Worm (Caenorhabditis elegans) whole organism, L1 larva: ENCODE results near the gene cal-2.

Source experiments
- C16A3.4 ChIP-seq: fragments of 150-350 bp; optimal IDR thresholded peaks from 2 replicates; lab custom pipeline; 2014; ENCODE audit warnings: missing biosample characterization, missing genetic modification characterization
- F16B12.6 ChIP-seq: fragments of 150-350 bp; optimal IDR thresholded peaks from 2 replicates; lab custom pipeline; 2014; ENCODE audit warnings: missing biosample characterization, missing genetic modification characterization
- Y116A8C.19 ChIP-seq: sonication (generic microtip); optimal IDR thresholded peaks from 2 replicates; lab custom pipeline; 2016; ENCODE audit warnings: missing compliant biosample characterization, missing genetic modification characterization, borderline replicate concordance
- aly-2 ChIP-seq: fragments of 150-350 bp; optimal IDR thresholded peaks from 2 replicates; lab custom pipeline; 2014; ENCODE audit warnings: missing biosample characterization, missing genetic modification characterization
- ama-1 ChIP-seq: fragments of 150-350 bp; optimal IDR thresholded peaks from 2 replicates; lab custom pipeline; 2014
- blmp-1 ChIP-seq: fragments of 150-350 bp; optimal IDR thresholded peaks from 2 replicates; lab custom pipeline; 2014; ENCODE audit warnings: missing biosample characterization, missing genetic modification characterization
- ceh-63 ChIP-seq: fragments of 200-800 bp; sonication (Bioruptor generic); optimal IDR thresholded peaks from 2 replicates; lab custom pipeline; 2018; ENCODE audit warnings: mild to moderate bottlenecking, missing genetic modification characterization, missing compliant biosample characterization
- ceh-88 ChIP-seq: fragments of 200-800 bp; sonication (Bioruptor generic); IDR thresholded peaks from 2 replicates; pipeline ENCODE4 v1.3.6; 2022; ENCODE audit warnings: missing genetic modification characterization, missing compliant biosample characterization
- ces-1 ChIP-seq: fragments of 150-350 bp; optimal IDR thresholded peaks from 2 replicates; lab custom pipeline; 2014; ENCODE audit warnings: missing biosample characterization, missing genetic modification reagents, missing genetic modification characterization
- dpl-1 ChIP-seq, 3 experiments: fragments of 150-350 bp in 2 of 3; sonication (generic microtip) in 1 of 3; optimal IDR thresholded peaks; 2 replicates each; lab custom pipeline; 2014 to 2017; ENCODE audit warnings: missing biosample characterization in 3 of 3, missing genetic modification characterization in 3 of 3, missing genetic modification reagents in 3 of 3
- dsc-1 ChIP-seq: sonication (generic microtip); optimal IDR thresholded peaks from 2 replicates; lab custom pipeline; 2016; ENCODE audit warnings: mild to moderate bottlenecking, missing genetic modification characterization, missing compliant biosample characterization
- efl-1 ChIP-seq, 4 experiments: fragments of 150-350 bp; optimal IDR thresholded peaks in 3 of 4; peaks in 1 of 4; 1 replicate in 1 of 4; 2 replicates in 3 of 4; lab custom pipeline; 2014; ENCODE audit warnings: missing biosample characterization in 2 of 4, missing genetic modification characterization in 2 of 4, missing genetic modification reagents in 2 of 4
- egl-13 ChIP-seq: sonication (generic microtip); optimal IDR thresholded peaks from 2 replicates; lab custom pipeline; 2016; ENCODE audit warnings: missing genotype, missing genetic modification reagents, missing genetic modification characterization, missing compliant biosample characterization
- hlh-4 ChIP-seq: sonication (generic microtip); optimal IDR thresholded peaks from 2 replicates; lab custom pipeline; 2016; ENCODE audit warnings: mild to moderate bottlenecking, missing genetic modification characterization, missing compliant biosample characterization
- hpl-2 ChIP-seq: fragments of 150-350 bp; optimal IDR thresholded peaks from 2 replicates; lab custom pipeline; 2014; ENCODE audit warnings: missing biosample characterization, missing genetic modification reagents, missing genetic modification characterization
- irx-1 ChIP-seq: sonication (generic microtip); optimal IDR thresholded peaks from 2 replicates; lab custom pipeline; 2016; ENCODE audit warnings: missing genetic modification characterization, missing compliant biosample characterization
- lin-13 ChIP-seq: fragments of 150-350 bp; optimal IDR thresholded peaks from 2 replicates; lab custom pipeline; 2014; ENCODE audit warnings: missing biosample characterization, missing genetic modification reagents, missing genetic modification characterization
- lir-3 ChIP-seq: sonication (generic microtip); optimal IDR thresholded peaks from 2 replicates; lab custom pipeline; 2016; ENCODE audit warnings: mild to moderate bottlenecking, missing genetic modification characterization, moderate library complexity, missing compliant biosample characterization; ENCODE audit not compliant: poor library complexity
- mef-2 ChIP-seq: fragments of 150-350 bp; optimal IDR thresholded peaks from 2 replicates; lab custom pipeline; 2014; ENCODE audit warnings: missing biosample characterization, missing genetic modification characterization
- nhr-11 ChIP-seq: fragments of 150-350 bp; optimal IDR thresholded peaks from 2 replicates; lab custom pipeline; 2014; ENCODE audit warnings: missing biosample characterization, missing genetic modification characterization
- nhr-19 ChIP-seq: fragments of 200-800 bp; sonication (Bioruptor generic); conservative IDR thresholded peaks from 2 replicates; pipeline ENCODE4 v1.3.6; 2022; ENCODE audit warnings: missing genetic modification characterization, missing compliant biosample characterization
- nhr-237 ChIP-seq: fragments of 150-350 bp; optimal IDR thresholded peaks from 2 replicates; lab custom pipeline; 2014; ENCODE audit warnings: missing biosample characterization, missing genetic modification characterization
- nhr-28 ChIP-seq: fragments of 150-350 bp; optimal IDR thresholded peaks from 2 replicates; lab custom pipeline; 2014; ENCODE audit warnings: missing biosample characterization, missing genetic modification characterization
- nhr-47 ChIP-seq: sonication (generic microtip); optimal IDR thresholded peaks from 2 replicates; lab custom pipeline; 2016; ENCODE audit warnings: mild to moderate bottlenecking, missing genetic modification characterization, moderate library complexity, missing compliant biosample characterization
- nhr-85 ChIP-seq: sonication (generic microtip); peaks from one replicate; lab custom pipeline; 2016; ENCODE audit warnings: missing genetic modification characterization, inconsistent platforms, missing compliant biosample characterization
- nhr-90 ChIP-seq: sonication (generic microtip); optimal IDR thresholded peaks from 2 replicates; lab custom pipeline; 2016; ENCODE audit warnings: mild to moderate bottlenecking, missing genetic modification characterization, missing compliant biosample characterization; ENCODE audit not compliant: poor library complexity
- pag-3 ChIP-seq: sonication (generic microtip); optimal IDR thresholded peaks from 2 replicates; lab custom pipeline; 2017; ENCODE audit warnings: missing genetic modification characterization, mild to moderate bottlenecking, missing compliant biosample characterization, antibody characterized with exemption, borderline replicate concordance; ENCODE audit not compliant: insufficient read depth
- snpc-4 ChIP-seq: fragments of 150-350 bp; optimal IDR thresholded peaks from 2 replicates; lab custom pipeline; 2014; ENCODE audit warnings: missing biosample characterization, missing genetic modification characterization
- snu-23 ChIP-seq: sonication (generic microtip); optimal IDR thresholded peaks from 2 replicates; lab custom pipeline; 2016; ENCODE audit warnings: missing genetic modification characterization, missing compliant biosample characterization
- sox-4 ChIP-seq: sonication (generic microtip); optimal IDR thresholded peaks from 2 replicates; lab custom pipeline; 2016; ENCODE audit warnings: missing genetic modification characterization, missing compliant biosample characterization
- sup-37 ChIP-seq: fragments of 200-800 bp; sonication (Bioruptor generic); optimal IDR thresholded peaks from 2 replicates; lab custom pipeline; 2018; ENCODE audit warnings: mild to moderate bottlenecking, missing genetic modification characterization, missing compliant biosample characterization
- swsn-7 ChIP-seq: sonication (generic microtip); optimal IDR thresholded peaks from 2 replicates; lab custom pipeline; 2016; ENCODE audit warnings: missing genetic modification characterization, missing compliant biosample characterization
- tbx-2 ChIP-seq: sonication (generic microtip); optimal IDR thresholded peaks from 2 replicates; lab custom pipeline; 2016; ENCODE audit warnings: missing genetic modification characterization, missing compliant biosample characterization
- unc-130 ChIP-seq: fragments of 150-350 bp; optimal IDR thresholded peaks from 2 replicates; lab custom pipeline; 2017; ENCODE audit warnings: missing biosample characterization, missing genetic modification characterization, inconsistent platforms
- unc-62 ChIP-seq: fragments of 150-350 bp; optimal IDR thresholded peaks from 2 replicates; lab custom pipeline; 2014; ENCODE audit warnings: missing biosample characterization, missing genetic modification reagents, missing genetic modification characterization
- unc-86 ChIP-seq: sonication (generic microtip); optimal IDR thresholded peaks from 2 replicates; lab custom pipeline; 2016; ENCODE audit warnings: missing genetic modification characterization, missing compliant biosample characterization
- xbp-1 ChIP-seq: sonication (generic microtip); optimal IDR thresholded peaks from 2 replicates; lab custom pipeline; 2016; ENCODE audit warnings: missing genetic modification characterization, missing compliant biosample characterization
- zip-4 ChIP-seq: fragments of 200-800 bp; sonication (Bioruptor generic); optimal IDR thresholded peaks from 2 replicates; lab custom pipeline; 2018; ENCODE audit warnings: mild to moderate bottlenecking, missing genetic modification characterization, moderate library complexity, missing compliant biosample characterization
- ztf-11 ChIP-seq, 2 experiments: sonication (generic microtip); optimal IDR thresholded peaks; 2 replicates each; lab custom pipeline; 2016 to 2017; ENCODE audit warnings: missing genetic modification characterization in 2 of 2, missing biosample characterization in 1 of 2, missing compliant biosample characterization in 1 of 2
- ztf-4 ChIP-seq: fragments of 150-350 bp; optimal IDR thresholded peaks from 2 replicates; lab custom pipeline; 2014; ENCODE audit warnings: missing biosample characterization, missing genetic modification characterization

cal-2 gene

ce11 chrII:8969251-8970183, 9.0 kb downstream of the cal-2 start, which contains the start of the genes szy-20 and C18E9.5 (continued):
- peak; percentile 98 to 99 for TF ChIP-seq efl-1 (optimal IDR thresholded peaks at IDR 0.05; lab: Kevin White, UChicago)
- peak; percentile 97 to 100 for TF ChIP-seq efl-1 (GFP tag; optimal IDR thresholded peaks at IDR 0.05 in 1 of 2; lab: Kevin White, UChicago)
- peak; percentile 61 for TF ChIP-seq nhr-11 (tag; lab: Kevin White, UChicago)
- TF ChIP-seq nhr-237 (tag; lab: Kevin White, UChicago) = peak; percentile 16
- peak; percentile 90 for TF ChIP-seq swsn-7 (tag; lab: Kevin White, UChicago)
- TF ChIP-seq zip-4 = peak; percentile 54
- no peak for TF ChIP-seq ceh-63 (GFP tag; lab: Kevin White, UChicago)
- TF ChIP-seq mef-2 (tag; lab: Kevin White, UChicago) = no peak
- peak; percentile 72 for TF ChIP-seq aly-2
- peak; percentile 97 to 98 (median 98) for TF ChIP-seq dpl-1 (GFP tag; optimal IDR thresholded peaks at IDR 0.05; lab: Kevin White, UChicago)
- peak; percentile 14 for TF ChIP-seq ztf-4 (tag; lab: Kevin White, UChicago)
- peak; percentile 62 for TF ChIP-seq sup-37
- peak; percentile 17 for TF ChIP-seq unc-130 (tag; lab: Kevin White, UChicago)
- TF ChIP-seq lin-13 (GFP tag; lab: Kevin White, UChicago) = peak; percentile 82
- TF ChIP-seq ama-1 (lab: Kevin White, UChicago) = no peak
- peak; percentile 87 for TF ChIP-seq unc-86 (tag; lab: Kevin White, UChicago)
- peak; percentile 88 for TF ChIP-seq nhr-85
- TF ChIP-seq egl-13 (tag; lab: Kevin White, UChicago) = peak; percentile 71
- TF ChIP-seq sox-4 (tag; lab: Kevin White, UChicago) = peak; percentile 22
- peak in 1 of 2 experiments; percentile 68 for TF ChIP-seq ztf-11 (tag; optimal IDR thresholded peaks at IDR 0.05; lab: Kevin White, UChicago)
- TF ChIP-seq hpl-2 (GFP tag; lab: Kevin White, UChicago) = peak; percentile 20
- no peak for TF ChIP-seq hlh-4 (tag; lab: Kevin White, UChicago)
- TF ChIP-seq ceh-88 = peak; percentile 77
- peak; percentile 92 for TF ChIP-seq dsc-1 (tag; lab: Kevin White, UChicago)
- peak; percentile 89 for TF ChIP-seq tbx-2 (tag; lab: Kevin White, UChicago)
- peak; percentile 84 for TF ChIP-seq xbp-1 (tag; lab: Kevin White, UChicago)
- peak; percentile 80 for TF ChIP-seq nhr-90 (tag; lab: Kevin White, UChicago)
- TF ChIP-seq nhr-28 (tag; lab: Kevin White, UChicago) = no peak
- peak; percentile 73 for TF ChIP-seq C16A3.4 (tag; lab: Kevin White, UChicago)
- peak; percentile 89 for TF ChIP-seq snu-23 (GFP tag; lab: Kevin White, UChicago)
- TF ChIP-seq snpc-4 (tag; lab: Kevin White, UChicago) = peak; percentile 78
- TF ChIP-seq unc-62 = no peak
- no peak for TF ChIP-seq ces-1 (GFP tag; lab: Kevin White, UChicago)
- TF ChIP-seq Y116A8C.19 (tag; lab: Kevin White, UChicago) = no peak
- TF ChIP-seq irx-1 (tag; lab: Kevin White, UChicago) = peak; percentile 83
- peak; percentile 88 for TF ChIP-seq nhr-19 (GFP tag; lab: Robert Waterston, UW)
- peak; percentile 93 for TF ChIP-seq nhr-47
- TF ChIP-seq F16B12.6 = peak; percentile 70
- peak; percentile 23 for TF ChIP-seq blmp-1
- TF ChIP-seq lir-3 (tag; lab: Kevin White, UChicago) = peak; percentile 36
- TF ChIP-seq pag-3 (tag; lab: Kevin White, UChicago) = no peak
